Worm (Caenorhabditis elegans): ENCODE results near the gene lars-1.
A peak's percentile ranks its signal among the peaks of the same experiment; 100 is the strongest.

DNA sequence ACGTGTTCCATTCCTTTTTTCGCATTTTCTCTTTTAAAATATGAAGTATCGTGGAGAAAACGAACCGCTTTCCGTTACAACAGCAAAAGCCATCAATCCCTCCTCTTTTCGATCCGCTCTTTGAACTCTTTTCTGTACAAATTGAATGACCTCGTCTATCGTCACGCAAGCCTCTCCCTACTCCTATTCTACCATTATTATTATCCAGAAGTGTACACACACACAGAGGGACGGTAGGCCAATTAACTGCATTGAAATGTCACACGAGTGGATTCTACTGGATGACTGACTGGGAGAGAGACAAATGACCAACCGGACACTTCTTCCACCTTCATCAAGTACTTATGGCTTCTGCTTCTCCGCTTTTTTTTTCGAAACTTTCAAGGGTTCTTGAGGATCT lies 21.6 kb upstream of the lars-1 start:
- TF ChIP-seq F52B5.7 (tag; optimal IDR thresholded peaks at IDR 0.05): no peak
- TF ChIP-seq nhr-27 (tag; optimal IDR thresholded peaks at IDR 0.05): no peak
- no peak for TF ChIP-seq Y67H2A.10 (GFP tag; conservative IDR thresholded peaks at IDR 0.05)
- TF ChIP-seq C06A6.2 (GFP tag; conservative IDR thresholded peaks at IDR 0.05): no peak
- TF ChIP-seq ets-4 (GFP tag; optimal IDR thresholded peaks at IDR 0.05): no peak
- no peak for TF ChIP-seq nfya-1 (tag; optimal IDR thresholded peaks at IDR 0.05; ENCODE audit: borderline replicate concordance, insufficient read depth)
- no peak for TF ChIP-seq unc-62 (GFP tag; optimal IDR thresholded peaks at IDR 0.05)
- TF ChIP-seq ztf-28 (GFP tag; IDR thresholded peaks at IDR 0.05): no peak
- peak; percentile 65 for TF ChIP-seq B0336.3 (GFP tag; IDR thresholded peaks at IDR 0.05)
- no peak for TF ChIP-seq F55B11.4 (tag; optimal IDR thresholded peaks at IDR 0.05; ENCODE audit: borderline replicate concordance, insufficient read depth)
- no peak for TF ChIP-seq lin-40 (tag; optimal IDR thresholded peaks at IDR 0.05)
- TF ChIP-seq pha-4 (tag; optimal IDR thresholded peaks at IDR 0.05): no peak
- TF ChIP-seq egl-44 (GFP tag; IDR thresholded peaks at IDR 0.05): no peak
- TF ChIP-seq K11D2.4 (GFP tag; IDR thresholded peaks at IDR 0.05): no peak
